Worm (Caenorhabditis elegans) whole organism, L4/young adult: ENCODE data around the gene hsp-12.3.
A peak's percentile ranks its signal among the peaks of the same experiment; 100 is the strongest.

Experiments
- W03F9.2 ChIP-seq: fragments of 150-350 bp; optimal IDR thresholded peaks from 2 replicates; lab custom pipeline; 2014; ENCODE audit warnings: missing biosample characterization, missing genetic modification characterization
- dao-5 ChIP-seq: sonication (generic microtip); optimal IDR thresholded peaks from 2 replicates; lab custom pipeline; 2016; ENCODE audit warnings: missing genotype, missing genetic modification characterization, moderate library complexity, missing compliant biosample characterization
- him-1 ChIP-seq: sonication (generic microtip); optimal IDR thresholded peaks from 2 replicates; lab custom pipeline; 2016; ENCODE audit warnings: missing genotype, missing genetic modification reagents, missing genetic modification characterization, missing compliant biosample characterization

- TF ChIP-seq him-1 (tag; lab: Kevin White, UChicago) (peak; percentile 78), dao-5 (tag; lab: Kevin White, UChicago) (no peak), W03F9.2 (tag; lab: Kevin White, UChicago) (peak; percentile 87)
These were observed 785 bp downstream of the hsp-12.3 start for ce11 chrIV:9444417-9445026.
